Fruit fly (Drosophila melanogaster) whole organism, pupa: Measurements from ENCODE around the gene Sumo.

Experiments used
- CG13204 ChIP-seq: fragments of 200-800 bp; sonication (Bioruptor generic); optimal IDR thresholded peaks from 2 replicates; lab custom pipeline; 2018; ENCODE audit warnings: missing biosample characterization, mild to moderate bottlenecking, missing genetic modification characterization, moderate library complexity
- CG32121 ChIP-seq: fragments of 200-800 bp; sonication (Bioruptor generic); IDR thresholded peaks from 2 replicates; pipeline ENCODE4 v1.3.6; 2022; ENCODE audit warnings: missing biosample characterization, missing genetic modification characterization
- CG34367 ChIP-seq: fragments of 200-800 bp; sonication (Bioruptor generic); optimal IDR thresholded peaks from 2 replicates; lab custom pipeline; 2018; ENCODE audit warnings: missing biosample characterization, mild to moderate bottlenecking, missing genetic modification characterization

DNA sequence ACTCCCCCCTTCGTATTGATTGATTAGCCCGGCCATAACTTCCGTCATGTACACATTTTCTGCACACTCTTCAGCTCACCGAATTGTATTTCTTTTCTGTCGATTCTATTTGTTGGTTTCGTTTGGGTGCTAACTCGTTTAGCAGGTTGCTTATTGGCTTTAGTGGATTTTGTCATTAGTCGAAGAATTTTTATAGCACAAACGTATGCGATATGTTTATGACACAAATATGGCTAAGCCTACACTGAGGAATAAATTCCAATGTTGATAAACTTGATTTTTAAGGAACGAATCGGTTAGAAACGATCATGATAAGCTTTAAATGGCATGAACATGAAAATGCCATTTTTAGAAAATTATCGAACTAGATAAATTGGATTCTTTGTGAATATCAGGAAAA, 31.3 kb upstream of the Sumo start:
- TF ChIP-seq CG32121 (no peak), CG34367 (tag; lab: Kevin White, UChicago) (no peak), CG13204 (GFP tag; lab: Kevin White, UChicago) (no peak)
